Comparison of ENCODE assay signal across 6 fruit fly cellular contexts in the genomic region with DNA sequence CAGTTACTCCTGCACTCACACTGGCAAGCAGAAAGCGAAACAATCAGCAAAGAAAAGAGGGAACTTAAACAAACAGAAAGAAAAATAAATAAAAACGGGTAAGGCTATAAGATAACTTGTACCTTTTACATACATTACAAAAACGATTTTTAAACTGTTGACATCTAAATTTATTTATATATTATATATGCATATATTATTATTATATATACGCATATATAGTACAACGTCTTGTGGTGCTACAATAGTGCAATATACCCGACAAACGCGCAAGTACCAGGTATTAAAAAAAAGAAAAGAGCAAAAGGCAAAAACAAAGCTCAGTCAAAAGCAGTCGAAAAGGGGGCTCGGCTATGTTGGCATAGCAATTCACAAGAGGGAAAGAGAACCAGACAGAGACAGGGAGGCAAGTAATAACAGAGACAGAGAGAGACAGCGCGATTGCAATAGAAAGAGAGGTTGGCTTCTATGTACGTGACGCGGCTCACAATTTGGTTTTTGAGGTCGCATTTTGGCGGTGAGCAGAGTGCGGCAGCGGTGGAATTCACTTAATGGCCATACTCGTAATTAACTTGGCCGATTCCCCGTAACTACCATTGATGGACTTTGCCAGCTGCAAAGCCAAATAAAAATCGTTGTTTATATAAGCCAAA.
TF ChIP-seq lines count a peak whose summit lies in the region.

No protein-coding gene starts in this region.

- no peak for TF ChIP-seq CTCF in whole organism, embryonic (GFP tag; optimal IDR thresholded peaks at IDR 0.05; lab: Kevin White, UChicago)

TF ChIP-seq in whole organism, 6 proteins besides CTCF, POLR2A, EP300 and RAD21:
- TF ChIP-seq psq (optimal IDR thresholded peaks at IDR 0.05; lab: Kevin White, UChicago) = no peak
- no peak for TF ChIP-seq EcR (GFP tag; optimal IDR thresholded peaks at IDR 0.05; lab: Kevin White, UChicago)
- no peak for TF ChIP-seq usp (GFP tag; optimal IDR thresholded peaks at IDR 0.05; lab: Kevin White, UChicago)
- TF ChIP-seq pan (optimal IDR thresholded peaks at IDR 0.05; lab: Kevin White, UChicago) = peak; percentile 71
- peak; percentile 44 for TF ChIP-seq CG8478 (optimal IDR thresholded peaks at IDR 0.05; lab: Kevin White, UChicago)
- no peak for TF ChIP-seq Dll (optimal IDR thresholded peaks at IDR 0.05; lab: Kevin White, UChicago)

TF ChIP-seq in whole organism, adult, 20 proteins besides CTCF, POLR2A, EP300 and RAD21:
- TF ChIP-seq cnc (optimal IDR thresholded peaks at IDR 0.05; lab: Kevin White, UChicago) = no peak
- no peak for TF ChIP-seq Crg-1 (GFP tag; optimal IDR thresholded peaks at IDR 0.05; lab: Kevin White, UChicago)
- no peak for TF ChIP-seq CG1620 (GFP tag; optimal IDR thresholded peaks at IDR 0.05; lab: Kevin White, UChicago)
- TF ChIP-seq CG12768 (GFP tag; optimal IDR thresholded peaks at IDR 0.05; lab: Kevin White, UChicago) = no peak
- no peak for TF ChIP-seq cic (GFP tag; optimal IDR thresholded peaks at IDR 0.05; lab: Kevin White, UChicago)
- TF ChIP-seq CG5204 (GFP tag; optimal IDR thresholded peaks at IDR 0.05; lab: Kevin White, UChicago) = no peak
- TF ChIP-seq CG14711 (tag; optimal IDR thresholded peaks at IDR 0.05; lab: Kevin White, UChicago) = peak; percentile 72
- TF ChIP-seq CG11617 (GFP tag; optimal IDR thresholded peaks at IDR 0.05; lab: Kevin White, UChicago) = no peak
- TF ChIP-seq CG33017 (tag; optimal IDR thresholded peaks at IDR 0.05; lab: Kevin White, UChicago) = no peak
- no peak for TF ChIP-seq toe (GFP tag; optimal IDR thresholded peaks at IDR 0.05; lab: Kevin White, UChicago)
- no peak for TF ChIP-seq Mnt (GFP tag; optimal IDR thresholded peaks at IDR 0.05; lab: Kevin White, UChicago)
- no peak for TF ChIP-seq Clk (GFP tag; optimal IDR thresholded peaks at IDR 0.05; lab: Kevin White, UChicago)
- no peak for TF ChIP-seq Hr96 (GFP tag; optimal IDR thresholded peaks at IDR 0.05; lab: Kevin White, UChicago)
- peak; percentile 35 for TF ChIP-seq CG7101 (tag; optimal IDR thresholded peaks at IDR 0.05; lab: Kevin White, UChicago)
- peak; percentile 33 for TF ChIP-seq tj (GFP tag; optimal IDR thresholded peaks at IDR 0.05; lab: Kevin White, UChicago)
- peak; percentile 4 for TF ChIP-seq pad (GFP tag; optimal IDR thresholded peaks at IDR 0.05; lab: Kevin White, UChicago)
TF ChIP-seq in whole organism, adult: peak in this region for 4.

TF ChIP-seq in whole organism, embryonic, 481 proteins besides CTCF, POLR2A, EP300 and RAD21 (continues in another document):
- TF ChIP-seq pnt (GFP tag; optimal IDR thresholded peaks at IDR 0.05; lab: Kevin White, UChicago) (no peak), CG34224 (GFP tag; IDR thresholded peaks at IDR 0.05; lab: Robert Waterston, UW; ENCODE audit: partially characterized antibody) (no peak), CG8281 (tag; optimal IDR thresholded peaks at IDR 0.05; lab: Kevin White, UChicago) (peak; percentile 4), CG17328 (GFP tag; IDR thresholded peaks at IDR 0.05; lab: Robert Waterston, UW) (peak; percentile 88), CG18619 (GFP tag; optimal IDR thresholded peaks at IDR 0.05; lab: Kevin White, UChicago) (peak; percentile 51), CG12391 (tag; optimal IDR thresholded peaks at IDR 0.05; lab: Kevin White, UChicago) (peak; percentile 85), sug (tag; optimal IDR thresholded peaks at IDR 0.05; lab: Kevin White, UChicago) (no peak), CG14965 (GFP tag; optimal IDR thresholded peaks at IDR 0.05; lab: Kevin White, UChicago; ENCODE audit: borderline replicate concordance) (no peak), nom (GFP tag; optimal IDR thresholded peaks at IDR 0.05; lab: Kevin White, UChicago) (peak; percentile 94), CG34376 (GFP tag; optimal IDR thresholded peaks at IDR 0.05; lab: Kevin White, UChicago) (no peak), H15 (GFP tag; IDR thresholded peaks at IDR 0.05; lab: Robert Waterston, UW) (peak; percentile 69; the same call in 2 of the 3 replicates), B-H2 (GFP tag; optimal IDR thresholded peaks at IDR 0.05; lab: Kevin White, UChicago) (no peak), CG10431 (GFP tag; optimal IDR thresholded peaks at IDR 0.05; lab: Kevin White, UChicago) (peak; percentile 6), CG13424 (tag; optimal IDR thresholded peaks at IDR 0.05; lab: Kevin White, UChicago) (peak; percentile 71), CG11504 (tag; optimal IDR thresholded peaks at IDR 0.05; lab: Kevin White, UChicago) (peak; percentile 84)

TF ChIP-seq in whole organism, prepupa, 60 proteins besides CTCF, POLR2A, EP300 and RAD21 (continues in another document):
- TF ChIP-seq CG15336 (GFP tag; IDR thresholded peaks at IDR 0.05; lab: Robert Waterston, UW) (peak; percentile 98), OdsH (GFP tag; optimal IDR thresholded peaks at IDR 0.05; lab: Kevin White, UChicago) (peak; percentile 89), fd85E (GFP tag; optimal IDR thresholded peaks at IDR 0.05; lab: Kevin White, UChicago) (peak; percentile 58), Sox15 (GFP tag; optimal IDR thresholded peaks at IDR 0.05; lab: Kevin White, UChicago) (peak; percentile 82), CG8319 (GFP tag; optimal IDR thresholded peaks at IDR 0.05; lab: Kevin White, UChicago) (peak; percentile 76), Sox102F (GFP tag; optimal IDR thresholded peaks at IDR 0.05; lab: Kevin White, UChicago) (peak; percentile 91), CG10669 (GFP tag; optimal IDR thresholded peaks at IDR 0.05; lab: Kevin White, UChicago) (peak; percentile 93), pdm3 (GFP tag; optimal IDR thresholded peaks at IDR 0.05; lab: Kevin White, UChicago) (peak; percentile 76), Hr4 (GFP tag; optimal IDR thresholded peaks at IDR 0.05; lab: Kevin White, UChicago) (peak; percentile 71), Eip75B (GFP tag; optimal IDR thresholded peaks at IDR 0.05; lab: Kevin White, UChicago) (peak; percentile 47), CG11762 (GFP tag; optimal IDR thresholded peaks at IDR 0.05; lab: Kevin White, UChicago; ENCODE audit: insufficient read depth) (peak; percentile 78), topi (GFP tag; optimal IDR thresholded peaks at IDR 0.05; lab: Kevin White, UChicago) (peak; percentile 77), CG6276 (GFP tag; optimal IDR thresholded peaks at IDR 0.05; lab: Kevin White, UChicago) (peak; percentile 92), svp (GFP tag; lab: Kevin White, UChicago) (peak; percentile 91), CG11294 (GFP tag; IDR thresholded peaks at IDR 0.05; lab: Robert Waterston, UW) (peak; percentile 83), CG8119 (GFP tag; IDR thresholded peaks at IDR 0.05; lab: Robert Waterston, UW) (peak; percentile 98)

TF ChIP-seq in whole organism, pupa, 21 proteins besides CTCF, POLR2A, EP300 and RAD21 (continues in another document):
- TF ChIP-seq D1 (tag; optimal IDR thresholded peaks at IDR 0.05; lab: Kevin White, UChicago) (peak; percentile 94), fd96Ca (GFP tag; IDR thresholded peaks at IDR 0.05; lab: Robert Waterston, UW) (peak; percentile 91), CG9948 (tag; optimal IDR thresholded peaks at IDR 0.05; lab: Kevin White, UChicago) (peak; percentile 96), CG8301 (tag; optimal IDR thresholded peaks at IDR 0.05; lab: Kevin White, UChicago) (peak; percentile 86), CG34367 (tag; optimal IDR thresholded peaks at IDR 0.05; lab: Kevin White, UChicago) (peak; percentile 96), Pif1A (GFP tag; optimal IDR thresholded peaks at IDR 0.05; lab: Kevin White, UChicago) (peak; percentile 88), CG13204 (GFP tag; optimal IDR thresholded peaks at IDR 0.05; lab: Kevin White, UChicago) (peak; percentile 85), Ets98B (GFP tag; IDR thresholded peaks at IDR 0.05; lab: Robert Waterston, UW) (peak; percentile 96), CG17806 (tag; optimal IDR thresholded peaks at IDR 0.05; lab: Kevin White, UChicago) (peak; percentile 97), Pif1B (GFP tag; optimal IDR thresholded peaks at IDR 0.05; lab: Kevin White, UChicago) (peak; percentile 92), CG10348 (GFP tag; IDR thresholded peaks at IDR 0.05; lab: Robert Waterston, UW) (peak; percentile 71), CG8159 (tag; optimal IDR thresholded peaks at IDR 0.05; lab: Kevin White, UChicago) (peak; percentile 96), Snoo (tag; optimal IDR thresholded peaks at IDR 0.05; lab: Kevin White, UChicago) (peak; percentile 93), CG12605 (GFP tag; IDR thresholded peaks at IDR 0.05; lab: Robert Waterston, UW) (peak; percentile 95), EcR (GFP tag; optimal IDR thresholded peaks at IDR 0.05; lab: Kevin White, UChicago) (peak; percentile 86), rn (GFP tag; IDR thresholded peaks at IDR 0.05; lab: Robert Waterston, UW) (peak; percentile 95), CG14655 (GFP tag; optimal IDR thresholded peaks at IDR 0.05; lab: Kevin White, UChicago) (peak; percentile 90), CG15710 (tag; optimal IDR thresholded peaks at IDR 0.05; lab: Kevin White, UChicago) (peak; percentile 97)

TF ChIP-seq in whole organism, wandering third instar larva, 38 proteins besides CTCF, POLR2A, EP300 and RAD21 (continues in another document):
- TF ChIP-seq Hr83 (GFP tag; optimal IDR thresholded peaks at IDR 0.05; lab: Kevin White, UChicago; ENCODE audit: poor library complexity, severe bottlenecking) = no peak
- peak; percentile 73 for TF ChIP-seq woc (GFP tag; optimal IDR thresholded peaks at IDR 0.05; lab: Kevin White, UChicago)
- peak; percentile 82 for TF ChIP-seq dmrt93B (GFP tag; optimal IDR thresholded peaks at IDR 0.05; lab: Kevin White, UChicago)
- TF ChIP-seq N (GFP tag; optimal IDR thresholded peaks at IDR 0.05; lab: Kevin White, UChicago) = no peak
- TF ChIP-seq sage (GFP tag; optimal IDR thresholded peaks at IDR 0.05; lab: Kevin White, UChicago) = peak; percentile 82
- TF ChIP-seq brk (GFP tag; optimal IDR thresholded peaks at IDR 0.05; lab: Kevin White, UChicago) = peak; percentile 68
- peak; percentile 89 for TF ChIP-seq OdsH (GFP tag; optimal IDR thresholded peaks at IDR 0.05; lab: Kevin White, UChicago)
- no peak for TF ChIP-seq GATAd (GFP tag; optimal IDR thresholded peaks at IDR 0.05; lab: Kevin White, UChicago)
- no peak for TF ChIP-seq CG32264 (GFP tag; optimal IDR thresholded peaks at IDR 0.05; lab: Kevin White, UChicago)
- TF ChIP-seq dsf (GFP tag; optimal IDR thresholded peaks at IDR 0.05; lab: Kevin White, UChicago; ENCODE audit: borderline replicate concordance) = peak; percentile 24
- no peak for TF ChIP-seq usp (GFP tag; optimal IDR thresholded peaks at IDR 0.05; lab: Kevin White, UChicago)
- peak; percentile 100 for TF ChIP-seq psq (GFP tag; optimal IDR thresholded peaks at IDR 0.05; lab: Kevin White, UChicago)
- peak; percentile 35 for TF ChIP-seq CrebA (GFP tag; optimal IDR thresholded peaks at IDR 0.05; lab: Kevin White, UChicago; ENCODE audit: borderline replicate concordance)
- TF ChIP-seq ey (GFP tag; optimal IDR thresholded peaks at IDR 0.05; lab: Kevin White, UChicago) = peak; percentile 51
- peak; percentile 38 for TF ChIP-seq br (GFP tag; optimal IDR thresholded peaks at IDR 0.05; lab: Kevin White, UChicago)
- peak; percentile 13 for TF ChIP-seq CG9705 (GFP tag; optimal IDR thresholded peaks at IDR 0.05; lab: Kevin White, UChicago)
- TF ChIP-seq jim (GFP tag; optimal IDR thresholded peaks at IDR 0.05; lab: Kevin White, UChicago) = peak; percentile 14
- peak; percentile 5 for TF ChIP-seq Vsx2 (GFP tag; optimal IDR thresholded peaks at IDR 0.05; lab: Kevin White, UChicago; ENCODE audit: partially characterized antibody)
- peak; percentile 79 for TF ChIP-seq HLH106 (tag; optimal IDR thresholded peaks at IDR 0.05; lab: Kevin White, UChicago)
